Worm (Caenorhabditis elegans): ENCODE results near the gene C49A9.2.

The C49A9.2 gene

ce11 chrIV:6254635-6255034 is 29.4 kb downstream of the C49A9.2 start, which contains the start of gene T13A10.64 (continued):
- no peak for TF ChIP-seq hrde-1 (tag; optimal IDR thresholded peaks at IDR 0.05; ENCODE audit: borderline replicate concordance)
- no peak for TF ChIP-seq F52B5.7 (tag; optimal IDR thresholded peaks at IDR 0.05)

DNA sequence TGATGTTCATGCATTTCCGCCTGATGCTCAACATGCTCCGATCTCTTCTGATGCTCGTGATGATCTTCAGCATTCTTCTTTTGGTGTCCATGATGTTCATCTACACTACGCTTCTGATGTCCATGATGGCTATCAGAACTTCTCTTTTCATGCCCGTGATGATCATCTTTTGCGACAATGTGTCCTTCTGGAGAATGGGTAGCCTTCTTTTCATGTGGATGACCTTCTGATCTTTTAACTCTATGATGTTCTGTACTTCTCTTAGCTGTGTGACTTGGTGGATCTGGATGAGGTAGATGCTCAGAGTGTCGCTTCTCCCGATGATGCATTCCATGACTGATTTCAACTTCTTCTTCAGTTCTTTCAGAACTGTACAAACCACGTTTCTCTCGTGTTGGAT is 33.7 kb downstream of the C49A9.2 start:
- TF ChIP-seq madf-10 (tag; optimal IDR thresholded peaks at IDR 0.05) (no peak), D2030.7 (GFP tag; IDR thresholded peaks at IDR 0.05) (no peak), aptf-3 (GFP tag; IDR thresholded peaks at IDR 0.05) (no peak), tlf-1 (GFP tag; optimal IDR thresholded peaks at IDR 0.05) (no peak), bed-2 (GFP tag; IDR thresholded peaks at IDR 0.05) (no peak), lag-1 (GFP tag; IDR thresholded peaks at IDR 0.05) (no peak), hmg-20 (GFP tag; IDR thresholded peaks at IDR 0.05) (no peak), madf-3 (GFP tag; IDR thresholded peaks at IDR 0.05) (0 out of 2 replicates have a peak, but pooled peaks have one; percentile 52)

DNA sequence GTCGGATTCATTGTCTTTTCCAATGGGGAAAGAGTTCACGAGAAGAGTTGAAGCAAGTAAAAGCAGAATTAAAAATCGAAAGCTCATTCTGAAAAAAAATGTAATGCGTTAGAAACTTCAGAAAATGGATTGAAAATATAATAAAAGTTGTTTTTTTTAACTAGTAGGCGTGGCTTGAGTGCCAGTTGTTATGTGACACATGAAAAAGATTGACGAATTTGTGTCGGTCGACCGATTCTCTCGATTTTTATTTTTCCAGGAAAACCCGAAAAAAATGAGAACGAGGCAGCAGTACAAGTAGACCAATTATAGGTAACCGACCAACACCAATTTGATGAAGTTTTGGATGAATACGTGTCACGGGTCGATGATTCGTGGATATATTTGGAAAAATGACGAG is 34.5 kb downstream of the C49A9.2 start, which contains the start of gene nlp-16:
nlp-16 (minus strand) TSS at position 101 of the 400 bp plus-strand sequence.
- TF ChIP-seq dpff-1 (tag; optimal IDR thresholded peaks at IDR 0.05), result no peak
- no peak for TF ChIP-seq madf-8 (GFP tag; conservative IDR thresholded peaks at IDR 0.05)
- no peak for TF ChIP-seq sdz-38 (tag; optimal IDR thresholded peaks at IDR 0.05)
- TF ChIP-seq egrh-3 (GFP tag; IDR thresholded peaks at IDR 0.05), result no peak
- TF ChIP-seq T07F8.4 (tag; optimal IDR thresholded peaks at IDR 0.05), result no peak
- no peak for TF ChIP-seq efl-1 (GFP tag; optimal IDR thresholded peaks at IDR 0.05)
- TF ChIP-seq F57A8.1 (GFP tag; optimal IDR thresholded peaks at IDR 0.05), result no peak
- TF ChIP-seq atf-7 (tag; optimal IDR thresholded peaks at IDR 0.05), result no peak
- TF ChIP-seq F55B11.4 (tag; optimal IDR thresholded peaks at IDR 0.05; ENCODE audit: borderline replicate concordance, insufficient read depth), result no peak
- no peak for TF ChIP-seq cebp-2 (GFP tag; IDR thresholded peaks at IDR 0.05)
- TF ChIP-seq F33H1.4 (GFP tag; IDR thresholded peaks at IDR 0.05), result no peak

ce11 chrIV:6263244-6263643 is 38.0 kb downstream of the C49A9.2 start, which contains the start of gene srv-28:
Gene srv-28, minus strand, starts transcription at chrIV:6263344.
- TF ChIP-seq attf-6 (GFP tag; IDR thresholded peaks at IDR 0.05), result no peak
- no peak for TF ChIP-seq F10E7.11 (tag; optimal IDR thresholded peaks at IDR 0.05)
- no peak for TF ChIP-seq tlf-1 (GFP tag; optimal IDR thresholded peaks at IDR 0.05)
- no peak for TF ChIP-seq athp-1 (tag; optimal IDR thresholded peaks at IDR 0.05)
- no peak for TF ChIP-seq B0336.3 (GFP tag; IDR thresholded peaks at IDR 0.05)
- no peak for TF ChIP-seq lsy-27 (tag; optimal IDR thresholded peaks at IDR 0.05; ENCODE audit: borderline replicate concordance, insufficient read depth)
- TF ChIP-seq gei-17 (GFP tag; optimal IDR thresholded peaks at IDR 0.05), result no peak
- no peak for TF ChIP-seq F23B12.7 (tag; optimal IDR thresholded peaks at IDR 0.05; ENCODE audit: insufficient read depth)
- TF ChIP-seq egl-44 (GFP tag; IDR thresholded peaks at IDR 0.05), result no peak
- TF ChIP-seq attf-5 (GFP tag; optimal IDR thresholded peaks at IDR 0.05), result no peak
- no peak for TF ChIP-seq lin-26 (GFP tag; IDR thresholded peaks at IDR 0.05)
- TF ChIP-seq K12H6.12 (tag; optimal IDR thresholded peaks at IDR 0.05), result no peak
- no peak for TF ChIP-seq nhr-90 (tag; optimal IDR thresholded peaks at IDR 0.05)
- no peak for TF ChIP-seq cebp-1 (GFP tag; IDR thresholded peaks at IDR 0.05)
- no peak for TF ChIP-seq cebp-1 (tag; optimal IDR thresholded peaks at IDR 0.05)
- TF ChIP-seq nfya-1 (tag; optimal IDR thresholded peaks at IDR 0.05; ENCODE audit: borderline replicate concordance, insufficient read depth), result no peak
- TF ChIP-seq rpc-1 (optimal IDR thresholded peaks at IDR 0.05), result no peak
- no peak for TF ChIP-seq rpc-1 (tag; optimal IDR thresholded peaks at IDR 0.05)
- no peak for TF ChIP-seq pbrm-1 (GFP tag; IDR thresholded peaks at IDR 0.05)
- TF ChIP-seq dpl-1 (GFP tag; optimal IDR thresholded peaks at IDR 0.05), result no peak
